Worm (Caenorhabditis elegans) whole organism, L4 larva: ENCODE results near the gene mcd-1.
"Not testable (repeated sequence)": the region's sequence is repeated elsewhere in the genome, so short reads cannot be mapped to it uniquely, and the experiment has no call there.

ENCODE experiments used
- D1046.2 ChIP-seq: fragments of 200-800 bp; sonication (Bioruptor generic); IDR thresholded peaks from 2 replicates; pipeline ENCODE4 v1.3.6; 2022; ENCODE audit warnings: missing genetic modification characterization, missing compliant biosample characterization
- F49E8.2 ChIP-seq: sonication (generic microtip); optimal IDR thresholded peaks from 2 replicates; lab custom pipeline; 2016; ENCODE audit warnings: missing compliant biosample characterization, mild to moderate bottlenecking, missing genetic modification characterization, borderline replicate concordance
- Y48G9A.11 ChIP-seq: fragments of 200-800 bp; sonication (Bioruptor generic); IDR thresholded peaks from 2 replicates; pipeline ENCODE4 v1.3.6; 2022; ENCODE audit warnings: missing genetic modification reagents, missing genetic modification characterization, missing compliant biosample characterization
- Y5F2A.4 ChIP-seq: fragments of 200-800 bp; sonication (Bioruptor generic); optimal IDR thresholded peaks from 2 replicates; lab custom pipeline; 2018; ENCODE audit warnings: mild to moderate bottlenecking, missing genetic modification characterization, missing compliant biosample characterization
- aha-1 ChIP-seq: fragments of 150-350 bp; peaks from one replicate; lab custom pipeline; 2014; ENCODE audit warnings: missing biosample characterization, missing genetic modification characterization
- ama-1 ChIP-seq: fragments of 150-350 bp; optimal IDR thresholded peaks from 2 replicates; lab custom pipeline; 2014; ENCODE audit warnings: inconsistent platforms, mixed read lengths
- cey-2 ChIP-seq: sonication (generic microtip); optimal IDR thresholded peaks from 3 replicates; lab custom pipeline; 2017; ENCODE audit warnings: missing genetic modification characterization, mild to moderate bottlenecking, missing compliant biosample characterization, antibody characterized with exemption, borderline replicate concordance; ENCODE audit not compliant: insufficient read depth
- ctbp-1 ChIP-seq: fragments of 200-800 bp; sonication (Bioruptor generic); IDR thresholded peaks from 2 replicates; pipeline ENCODE4 v1.3.6; 2022; ENCODE audit warnings: missing genetic modification reagents, missing genetic modification characterization, missing compliant biosample characterization
- daf-16 ChIP-seq, 3 experiments: sonication (generic microtip); optimal IDR thresholded peaks; 2 replicates each; lab custom pipeline; 2016 to 2017; ENCODE audit warnings: missing genetic modification characterization in 3 of 3, missing genetic modification reagents in 3 of 3, mild to moderate bottlenecking in 2 of 3, missing compliant biosample characterization in 2 of 3, missing biosample characterization in 1 of 3, moderate library complexity in 1 of 3
- dmd-6 ChIP-seq: fragments of 200-800 bp; sonication (Bioruptor generic); IDR thresholded peaks from 2 replicates; pipeline ENCODE4 v1.3.6; 2022; ENCODE audit warnings: missing genetic modification reagents, missing genetic modification characterization, missing compliant biosample characterization
- duxl-1 ChIP-seq: sonication (generic microtip); optimal IDR thresholded peaks from 2 replicates; lab custom pipeline; 2016; ENCODE audit warnings: mild to moderate bottlenecking, missing genetic modification characterization, moderate library complexity, missing compliant biosample characterization; ENCODE audit not compliant: poor library complexity
- dve-1 ChIP-seq: sonication (generic microtip); optimal IDR thresholded peaks from 2 replicates; lab custom pipeline; 2017; ENCODE audit warnings: antibody characterized with exemption, mild to moderate bottlenecking, missing genetic modification characterization, missing compliant biosample characterization; ENCODE audit not compliant: insufficient read depth
- egl-27 ChIP-seq: sonication (generic microtip); optimal IDR thresholded peaks from 3 replicates; lab custom pipeline; 2017; ENCODE audit warnings: missing biosample characterization, missing genetic modification reagents, missing genetic modification characterization
- hlh-11 ChIP-seq: fragments of 200-800 bp; sonication (Bioruptor generic); optimal IDR thresholded peaks from 2 replicates; lab custom pipeline; 2018; ENCODE audit warnings: mild to moderate bottlenecking, missing genetic modification characterization, missing compliant biosample characterization
- hlh-30 ChIP-seq: sonication (generic microtip); optimal IDR thresholded peaks from 2 replicates; lab custom pipeline; 2017; ENCODE audit warnings: antibody characterized with exemption, mild to moderate bottlenecking, missing genetic modification characterization, missing compliant biosample characterization; ENCODE audit not compliant: insufficient read depth
- lin-1 ChIP-seq: fragments of 200-800 bp; sonication (Bioruptor generic); IDR thresholded peaks from 2 replicates; pipeline ENCODE4 v1.3.6; 2022; ENCODE audit warnings: missing genetic modification reagents, missing genetic modification characterization, missing compliant biosample characterization
- lin-13 ChIP-seq: fragments of 150-350 bp; optimal IDR thresholded peaks from 2 replicates; lab custom pipeline; 2014; ENCODE audit warnings: missing biosample characterization, missing genetic modification reagents, missing genetic modification characterization
- lin-38 ChIP-seq: fragments of 200-800 bp; sonication (Bioruptor generic); IDR thresholded peaks from 2 replicates; pipeline ENCODE4 v1.3.6; 2022; ENCODE audit warnings: missing genetic modification reagents, missing genetic modification characterization, missing compliant biosample characterization
- lsy-2 ChIP-seq, 2 experiments: fragments of 150-350 bp in 1 of 2; sonication (generic microtip) in 1 of 2; optimal IDR thresholded peaks; 2 replicates each; lab custom pipeline; 2014 to 2017; ENCODE audit warnings: missing biosample characterization in 2 of 2, missing genetic modification characterization in 2 of 2
- mdt-29 ChIP-seq: fragments of 200-800 bp; sonication (Bioruptor generic); IDR thresholded peaks from 2 replicates; pipeline ENCODE4 v1.3.6; 2022; ENCODE audit warnings: missing genetic modification reagents, missing genetic modification characterization, missing compliant biosample characterization
- mep-1 ChIP-seq: fragments of 150-350 bp; sonication (generic microtip); optimal IDR thresholded peaks from 3 replicates; lab custom pipeline; 2014; ENCODE audit warnings: missing biosample characterization, missing genetic modification characterization
- mes-2 ChIP-seq: sonication (generic microtip); optimal IDR thresholded peaks from 2 replicates; lab custom pipeline; 2016; ENCODE audit warnings: missing genotype, mild to moderate bottlenecking, missing genetic modification characterization, missing compliant biosample characterization; ENCODE audit not compliant: poor library complexity, severe bottlenecking
- nhr-102 ChIP-seq: sonication (generic microtip); optimal IDR thresholded peaks from 2 replicates; lab custom pipeline; 2016; ENCODE audit warnings: mild to moderate bottlenecking, missing genetic modification characterization, moderate library complexity, missing compliant biosample characterization
- nhr-111 ChIP-seq: fragments of 200-800 bp; sonication (Bioruptor generic); optimal IDR thresholded peaks from 2 replicates; lab custom pipeline; 2018; ENCODE audit warnings: mild to moderate bottlenecking, missing genetic modification characterization, missing compliant biosample characterization
- nhr-237 ChIP-seq: sonication (generic microtip); optimal IDR thresholded peaks from 2 replicates; lab custom pipeline; 2017; ENCODE audit warnings: missing biosample characterization, missing genetic modification characterization
- nhr-42 ChIP-seq: fragments of 200-800 bp; sonication (Bioruptor generic); IDR thresholded peaks from 2 replicates; pipeline ENCODE4 v1.3.6; 2022; ENCODE audit warnings: missing genetic modification characterization, missing compliant biosample characterization
- nhr-48 ChIP-seq: sonication (generic microtip); optimal IDR thresholded peaks from 2 replicates; lab custom pipeline; 2016; ENCODE audit warnings: mild to moderate bottlenecking, missing genetic modification characterization, missing compliant biosample characterization
- nhr-6 ChIP-seq: fragments of 150-350 bp; optimal IDR thresholded peaks from 2 replicates; lab custom pipeline; 2014; ENCODE audit warnings: missing biosample characterization, missing genetic modification characterization
- nhr-77 ChIP-seq: fragments of 150-350 bp; optimal IDR thresholded peaks from 2 replicates; lab custom pipeline; 2014; ENCODE audit warnings: missing biosample characterization, missing genetic modification characterization
- pha-4 ChIP-seq, 2 experiments: fragments of 150-350 bp in 1 of 2; fragments of 200-800 bp in 1 of 2; sonication (Bioruptor generic) in 1 of 2; IDR thresholded peaks in 1 of 2; optimal IDR thresholded peaks in 1 of 2; 2 replicates each; pipeline versions ENCODE4 v1.3.6 to Lab custom; 2014 to 2022; ENCODE audit warnings: missing genetic modification characterization in 2 of 2, missing genetic modification reagents in 2 of 2, missing biosample characterization in 1 of 2, missing compliant biosample characterization in 1 of 2
- rbr-2 ChIP-seq: sonication (generic microtip); optimal IDR thresholded peaks from 2 replicates; lab custom pipeline; 2016; ENCODE audit warnings: missing genotype, missing genetic modification characterization, missing compliant biosample characterization
- saeg-2 ChIP-seq: fragments of 200-800 bp; sonication (Bioruptor generic); IDR thresholded peaks from 2 replicates; pipeline ENCODE4 v1.3.6; 2022; ENCODE audit warnings: missing genetic modification reagents, missing genetic modification characterization, missing compliant biosample characterization
- skn-1 ChIP-seq: fragments of 150-350 bp; optimal IDR thresholded peaks from 2 replicates; lab custom pipeline; 2014; ENCODE audit warnings: missing biosample characterization, missing genetic modification characterization
- snpc-1.2 ChIP-seq: fragments of 200-800 bp; sonication (Bioruptor generic); IDR thresholded peaks from 2 replicates; pipeline ENCODE4 v1.3.6; 2022; ENCODE audit warnings: missing genetic modification reagents, missing genetic modification characterization, missing compliant biosample characterization
- snpc-4 ChIP-seq: fragments of 150-350 bp; optimal IDR thresholded peaks from 2 replicates; lab custom pipeline; 2014; ENCODE audit warnings: missing biosample characterization, missing genetic modification characterization
- zfp-3 ChIP-seq: fragments of 200-800 bp; sonication (Bioruptor generic); conservative IDR thresholded peaks from 2 replicates; pipeline ENCODE4 v1.3.6; 2022; ENCODE audit warnings: missing genetic modification reagents, missing genetic modification characterization, missing compliant biosample characterization

mcd-1 gene

ce11 chrII:13847366-13847765 is 41.0 kb upstream of the mcd-1 start:
- TF ChIP-seq nhr-77 (tag; lab: Kevin White, UChicago) (no peak), nhr-111 (no peak), egl-27 (no peak), nhr-237 (tag; lab: Kevin White, UChicago) (no peak), aha-1 (tag; lab: Kevin White, UChicago) (peak; percentile 14), lin-1 (GFP tag; lab: Robert Waterston, UW) (no peak), ctbp-1 (no peak)

ce11 chrII:13852004-13852403 is 36.3 kb upstream of the mcd-1 start, which contains the start of gene F08G2.8:
F08G2.8 (plus strand) TSS chrII:13852304.
- TF ChIP-seq snpc-4 (tag; lab: Kevin White, UChicago) (no peak), zfp-3 (GFP tag; lab: Robert Waterston, UW) (no peak), Y5F2A.4 (no peak), D1046.2 (GFP tag; lab: Robert Waterston, UW) (no peak), nhr-42 (no peak), cey-2 (tag; lab: Kevin White, UChicago) (no peak), lin-1 (GFP tag; lab: Robert Waterston, UW) (no peak), skn-1 (no peak), Y48G9A.11 (GFP tag; lab: Robert Waterston, UW) (no peak)

- TF ChIP-seq aha-1 (tag; lab: Kevin White, UChicago) (peak; percentile 22), ama-1 (lab: Kevin White, UChicago) (peak; percentile 39), nhr-102 (peak; percentile 68), mep-1 (peak; percentile 48), pha-4 (GFP tag; IDR thresholded peaks at IDR 0.05; lab: Robert Waterston, UW) (peak; percentile 48; the same call in 1 of the 2 replicates), lsy-2 (tag; optimal IDR thresholded peaks at IDR 0.05; lab: Kevin White, UChicago) (peak in 1 of 2 experiments; percentile 34), nhr-6 (tag; lab: Kevin White, UChicago) (peak; percentile 37), rbr-2 (tag; lab: Kevin White, UChicago) (peak; percentile 5), duxl-1 (tag; lab: Kevin White, UChicago) (peak; percentile 65), hlh-11 (tag; lab: Kevin White, UChicago) (peak; percentile 42), hlh-30 (tag; lab: Kevin White, UChicago) (peak; percentile 37), lin-13 (GFP tag; lab: Kevin White, UChicago) (peak; percentile 33), saeg-2 (GFP tag; lab: Robert Waterston, UW) (peak; percentile 52; the same call in 1 of the 2 replicates), snpc-1.2 (GFP tag; lab: Robert Waterston, UW) (peak; percentile 45; the same call in 1 of the 2 replicates), snpc-4 (tag; lab: Kevin White, UChicago) (peak; percentile 60), dve-1 (tag; lab: Kevin White, UChicago) (peak; percentile 84), daf-16 (tag; optimal IDR thresholded peaks at IDR 0.05; lab: Kevin White, UChicago) (peak; percentile 60), mes-2 (peak; percentile 3), mdt-29 (GFP tag; lab: Robert Waterston, UW) (peak; percentile 60; the same call in 1 of the 2 replicates), dmd-6 (GFP tag; lab: Robert Waterston, UW) (peak; percentile 62), lin-38 (peak; percentile 63), lin-1 (GFP tag; lab: Robert Waterston, UW) (peak; percentile 27; the same call in 1 of the 2 replicates), nhr-48 (tag; lab: Kevin White, UChicago) (peak; percentile 28), F49E8.2 (tag; lab: Kevin White, UChicago) (peak; percentile 41)
- TF ChIP-seq pha-4 (tag; optimal IDR thresholded peaks at IDR 0.05; lab: Kevin White, UChicago); daf-16 (GFP tag; optimal IDR thresholded peaks at IDR 0.05; lab: Kevin White, UChicago): not testable (repeated sequence)
These were observed 35.7 kb upstream of the mcd-1 start for ce11 chrII:13852532-13853199.
